Fruit fly (Drosophila melanogaster): ENCODE measurements around the gene spir.

Gene spir

dm6 chr2L:20267181-20267580, 43.8 kb upstream of the spir start (continued):
- 0 out of 3 replicates have a peak, but pooled peaks have one; percentile 42 for TF ChIP-seq gce (GFP tag; IDR thresholded peaks at IDR 0.05)
- TF ChIP-seq Myb (GFP tag; optimal IDR thresholded peaks at IDR 0.05), result no peak
- TF ChIP-seq slbo (GFP tag; IDR thresholded peaks at IDR 0.05), result peak; percentile 51
- peak; percentile 42; the same call in 1 of the 3 replicates for TF ChIP-seq CG7357 (GFP tag; IDR thresholded peaks at IDR 0.05)
- peak; percentile 63 for TF ChIP-seq Hr3 (GFP tag; optimal IDR thresholded peaks at IDR 0.05)
- TF ChIP-seq ab (GFP tag; optimal IDR thresholded peaks at IDR 0.05), result peak; percentile 23
- no peak for TF ChIP-seq pfk (GFP tag; optimal IDR thresholded peaks at IDR 0.05)
- TF ChIP-seq Eip74EF (GFP tag; optimal IDR thresholded peaks at IDR 0.05), result peak in 1 of 2 experiments; percentile 35
- peak; percentile 47 to 53 for TF ChIP-seq Pdp1 (GFP tag; optimal IDR thresholded peaks at IDR 0.05)
- peak; percentile 57 for TF ChIP-seq CG12155 (GFP tag; optimal IDR thresholded peaks at IDR 0.05)
- TF ChIP-seq B-H2 (GFP tag; optimal IDR thresholded peaks at IDR 0.05), result no peak
- TF ChIP-seq CG6813 (GFP tag; optimal IDR thresholded peaks at IDR 0.05), result peak; percentile 2
- peak; percentile 93 for TF ChIP-seq sens (GFP tag)
- peak; percentile 87 for TF ChIP-seq Ssrp (tag; optimal IDR thresholded peaks at IDR 0.05)
- peak; percentile 62; the same call in 1 of the 2 replicates for TF ChIP-seq sim (GFP tag; IDR thresholded peaks at IDR 0.05)
- TF ChIP-seq CG17829 (tag; optimal IDR thresholded peaks at IDR 0.05), result peak; percentile 51
- TF ChIP-seq vvl (GFP tag; IDR thresholded peaks at IDR 0.05), result peak; percentile 85; the same call in 1 of the 2 replicates
- peak; percentile 76 for TF ChIP-seq Hsf (GFP tag; optimal IDR thresholded peaks at IDR 0.05)
- no peak for TF ChIP-seq CG11093 (GFP tag; IDR thresholded peaks at IDR 0.05)
- TF ChIP-seq CG7786 (GFP tag; optimal IDR thresholded peaks at IDR 0.05), result no peak
- peak; percentile 48; the same call in 1 of the 2 replicates for TF ChIP-seq CG17612 (GFP tag; IDR thresholded peaks at IDR 0.05)
- TF ChIP-seq bowl (GFP tag; IDR thresholded peaks at IDR 0.05), result no peak
- TF ChIP-seq rib (GFP tag; IDR thresholded peaks at IDR 0.05), result no peak
- peak; percentile 40 for TF ChIP-seq CG9215 (GFP tag; IDR thresholded peaks at IDR 0.05)
- peak; percentile 2 for TF ChIP-seq CG33213 (GFP tag; optimal IDR thresholded peaks at IDR 0.05)
- TF ChIP-seq Sry-δ (GFP tag; optimal IDR thresholded peaks at IDR 0.05), result no peak
- peak; percentile 31 for TF ChIP-seq CG3065 (GFP tag; optimal IDR thresholded peaks at IDR 0.05)
- peak; percentile 71 for TF ChIP-seq CG12219 (GFP tag; optimal IDR thresholded peaks at IDR 0.05)
- peak; percentile 12 for TF ChIP-seq CG9437 (GFP tag; optimal IDR thresholded peaks at IDR 0.05)
- TF ChIP-seq tup (GFP tag; optimal IDR thresholded peaks at IDR 0.05), result no peak
- peak; percentile 82; the same call in 2 of the 3 replicates for TF ChIP-seq ken (GFP tag; IDR thresholded peaks at IDR 0.05)
- TF ChIP-seq ranshi (GFP tag; IDR thresholded peaks at IDR 0.05), result peak; percentile 76
- peak; percentile 62; the same call in 2 of the 3 replicates for TF ChIP-seq ase (GFP tag; IDR thresholded peaks at IDR 0.05)
- peak; percentile 29 for TF ChIP-seq CG2116 (GFP tag; optimal IDR thresholded peaks at IDR 0.05)
- no peak for TF ChIP-seq lov (optimal IDR thresholded peaks at IDR 0.05)
- TF ChIP-seq lov (GFP tag; IDR thresholded peaks at IDR 0.05), result peak; percentile 66; the same call in 1 of the 3 replicates
- TF ChIP-seq hbn (GFP tag; IDR thresholded peaks at IDR 0.05; ENCODE audit: partially characterized antibody), result no peak
- no peak for TF ChIP-seq HmgD (GFP tag; optimal IDR thresholded peaks at IDR 0.05)
- peak; percentile 13 for TF ChIP-seq CG15073 (GFP tag; optimal IDR thresholded peaks at IDR 0.05)
- peak; percentile 9 for TF ChIP-seq kay (GFP tag; optimal IDR thresholded peaks at IDR 0.05)
- peak; percentile 80 for TF ChIP-seq chn (GFP tag; optimal IDR thresholded peaks at IDR 0.05)
- peak; percentile 54 for TF ChIP-seq Hmr (GFP tag; optimal IDR thresholded peaks at IDR 0.05)
- peak; percentile 16 for TF ChIP-seq caup (GFP tag; optimal IDR thresholded peaks at IDR 0.05; ENCODE audit: severe bottlenecking)
- TF ChIP-seq prd (optimal IDR thresholded peaks at IDR 0.05), result no peak
- TF ChIP-seq prd (GFP tag; IDR thresholded peaks at IDR 0.05), result peak; percentile 90
- TF ChIP-seq dysf (GFP tag; IDR thresholded peaks at IDR 0.05), result peak; percentile 66; the same call in 2 of the 3 replicates
- peak; percentile 55 for TF ChIP-seq tap (tag; optimal IDR thresholded peaks at IDR 0.05)
- TF ChIP-seq CG1529 (GFP tag; optimal IDR thresholded peaks at IDR 0.05), result peak; percentile 61
- TF ChIP-seq CG14050 (GFP tag; IDR thresholded peaks at IDR 0.05), result peak; percentile 67
- peak; percentile 55 for TF ChIP-seq CG17359 (tag; optimal IDR thresholded peaks at IDR 0.05)
- no peak for TF ChIP-seq abd-A (tag; optimal IDR thresholded peaks at IDR 0.05)

Measured in whole organism, embryonic.